Worm (Caenorhabditis elegans) whole organism, L1 larva: ENCODE results near the gene ddx-23.
A peak's percentile ranks its signal among the peaks of the same experiment; 100 is the strongest.

ENCODE experiments used
- C34B4.2 ChIP-seq: sonication (generic microtip); optimal IDR thresholded peaks from 2 replicates; lab custom pipeline; 2017; ENCODE audit warnings: mild to moderate bottlenecking, missing genetic modification characterization, missing compliant biosample characterization
- Y116A8C.19 ChIP-seq: sonication (generic microtip); optimal IDR thresholded peaks from 2 replicates; lab custom pipeline; 2016; ENCODE audit warnings: missing compliant biosample characterization, missing genetic modification characterization, borderline replicate concordance
- aly-2 ChIP-seq: fragments of 150-350 bp; optimal IDR thresholded peaks from 2 replicates; lab custom pipeline; 2014; ENCODE audit warnings: missing biosample characterization, missing genetic modification characterization
- blmp-1 ChIP-seq: fragments of 150-350 bp; optimal IDR thresholded peaks from 2 replicates; lab custom pipeline; 2014; ENCODE audit warnings: missing biosample characterization, missing genetic modification characterization
- ceh-90 ChIP-seq: sonication (generic microtip); optimal IDR thresholded peaks from 2 replicates; lab custom pipeline; 2016; ENCODE audit warnings: missing genetic modification characterization, missing compliant biosample characterization
- dpl-1 ChIP-seq, 3 experiments: fragments of 150-350 bp in 2 of 3; sonication (generic microtip) in 1 of 3; optimal IDR thresholded peaks; 2 replicates each; lab custom pipeline; 2014 to 2017; ENCODE audit warnings: missing biosample characterization in 3 of 3, missing genetic modification characterization in 3 of 3, missing genetic modification reagents in 3 of 3
- dsc-1 ChIP-seq: sonication (generic microtip); optimal IDR thresholded peaks from 2 replicates; lab custom pipeline; 2016; ENCODE audit warnings: mild to moderate bottlenecking, missing genetic modification characterization, missing compliant biosample characterization
- efl-1 ChIP-seq, 4 experiments: fragments of 150-350 bp; optimal IDR thresholded peaks in 3 of 4; peaks in 1 of 4; 1 replicate in 1 of 4; 2 replicates in 3 of 4; lab custom pipeline; 2014; ENCODE audit warnings: missing biosample characterization in 2 of 4, missing genetic modification characterization in 2 of 4, missing genetic modification reagents in 2 of 4
- egl-27 ChIP-seq, 2 experiments: fragments of 150-350 bp in 1 of 2; sonication (generic microtip); optimal IDR thresholded peaks; 3 replicates each; lab custom pipeline; 2017 to 2018; ENCODE audit warnings: missing biosample characterization in 2 of 2, missing genetic modification characterization in 2 of 2, missing genetic modification reagents in 2 of 2
- elt-2 ChIP-seq: sonication (generic microtip); optimal IDR thresholded peaks from 2 replicates; lab custom pipeline; 2016; ENCODE audit warnings: missing genetic modification characterization, mild to moderate bottlenecking, inconsistent platforms, missing compliant biosample characterization, missing genetic modification reagents
- elt-3 ChIP-seq, 6 experiments: fragments of 150-350 bp in 1 of 6; sonication (generic microtip); optimal IDR thresholded peaks; 2 replicates each; lab custom pipeline; 2017 to 2018; ENCODE audit warnings: missing biosample characterization in 6 of 6, missing genetic modification characterization in 6 of 6, inconsistent platforms in 1 of 6
- fkh-8 ChIP-seq: sonication (generic microtip); optimal IDR thresholded peaks from 2 replicates; lab custom pipeline; 2016; ENCODE audit warnings: mild to moderate bottlenecking, missing genetic modification characterization, missing compliant biosample characterization
- fos-1 ChIP-seq: fragments of 150-350 bp; optimal IDR thresholded peaks from 2 replicates; lab custom pipeline; 2014; ENCODE audit warnings: missing biosample characterization, missing genetic modification characterization
- grh-1 ChIP-seq: fragments of 200-800 bp; sonication (Bioruptor generic); IDR thresholded peaks from 2 replicates; pipeline ENCODE4 v1.3.6; 2022; ENCODE audit warnings: missing genetic modification reagents, missing genetic modification characterization, missing compliant biosample characterization
- hlh-4 ChIP-seq: sonication (generic microtip); optimal IDR thresholded peaks from 2 replicates; lab custom pipeline; 2016; ENCODE audit warnings: mild to moderate bottlenecking, missing genetic modification characterization, missing compliant biosample characterization
- hpl-2 ChIP-seq: fragments of 150-350 bp; optimal IDR thresholded peaks from 2 replicates; lab custom pipeline; 2014; ENCODE audit warnings: missing biosample characterization, missing genetic modification reagents, missing genetic modification characterization
- isw-1 ChIP-seq: fragments of 200-800 bp; sonication (Bioruptor generic); IDR thresholded peaks from 2 replicates; pipeline ENCODE4 v1.3.6; 2022; ENCODE audit warnings: missing genetic modification characterization, missing compliant biosample characterization
- lin-14 ChIP-seq: fragments of 200-800 bp; sonication (Bioruptor generic); optimal IDR thresholded peaks from 2 replicates; lab custom pipeline; 2018; ENCODE audit warnings: mild to moderate bottlenecking, missing genetic modification characterization, moderate library complexity, missing compliant biosample characterization
- lin-35 ChIP-seq, 2 experiments: fragments of 150-350 bp; optimal IDR thresholded peaks; 2 replicates each; lab custom pipeline; 2014; ENCODE audit warnings: missing biosample characterization in 2 of 2, missing genetic modification characterization in 2 of 2, missing genetic modification reagents in 2 of 2
- lsy-2 ChIP-seq, 2 experiments: fragments of 150-350 bp; optimal IDR thresholded peaks; 2 replicates each; lab custom pipeline; 2014; ENCODE audit warnings: missing biosample characterization in 2 of 2, missing genetic modification characterization in 2 of 2
- mdl-1 ChIP-seq, 2 experiments: fragments of 150-350 bp; optimal IDR thresholded peaks; 2 replicates each; lab custom pipeline; 2014 to 2017; ENCODE audit warnings: missing biosample characterization in 2 of 2, missing genetic modification characterization in 2 of 2, inconsistent platforms in 1 of 2
- mep-1 ChIP-seq: fragments of 150-350 bp; optimal IDR thresholded peaks from 2 replicates; lab custom pipeline; 2014; ENCODE audit warnings: missing biosample characterization, missing genetic modification characterization
- nhr-12 ChIP-seq: sonication (generic microtip); optimal IDR thresholded peaks from 2 replicates; lab custom pipeline; 2017; ENCODE audit warnings: missing biosample characterization, missing genetic modification characterization
- nhr-20 ChIP-seq: sonication (generic microtip); optimal IDR thresholded peaks from 2 replicates; lab custom pipeline; 2016; ENCODE audit warnings: mild to moderate bottlenecking, missing genetic modification characterization, missing compliant biosample characterization
- nhr-237 ChIP-seq: fragments of 150-350 bp; optimal IDR thresholded peaks from 2 replicates; lab custom pipeline; 2014; ENCODE audit warnings: missing biosample characterization, missing genetic modification characterization
- nhr-28 ChIP-seq: fragments of 150-350 bp; optimal IDR thresholded peaks from 2 replicates; lab custom pipeline; 2014; ENCODE audit warnings: missing biosample characterization, missing genetic modification characterization
- nhr-71 ChIP-seq: sonication (generic microtip); optimal IDR thresholded peaks from 2 replicates; lab custom pipeline; 2016; ENCODE audit warnings: mild to moderate bottlenecking, missing genetic modification characterization, moderate library complexity, missing compliant biosample characterization
- nhr-84 ChIP-seq: sonication (generic microtip); optimal IDR thresholded peaks from 2 replicates; lab custom pipeline; 2017; ENCODE audit warnings: missing biosample characterization, missing genetic modification characterization
- nhr-85 ChIP-seq: sonication (generic microtip); peaks from one replicate; lab custom pipeline; 2016; ENCODE audit warnings: missing genetic modification characterization, inconsistent platforms, missing compliant biosample characterization
- nhr-90 ChIP-seq: sonication (generic microtip); optimal IDR thresholded peaks from 2 replicates; lab custom pipeline; 2016; ENCODE audit warnings: mild to moderate bottlenecking, missing genetic modification characterization, missing compliant biosample characterization; ENCODE audit not compliant: poor library complexity
- pax-3 ChIP-seq: fragments of 200-800 bp; sonication (Bioruptor generic); optimal IDR thresholded peaks from 2 replicates; lab custom pipeline; 2018; ENCODE audit warnings: mild to moderate bottlenecking, missing genetic modification characterization, moderate library complexity, missing compliant biosample characterization
- skn-1 ChIP-seq: fragments of 150-350 bp; optimal IDR thresholded peaks from 2 replicates; lab custom pipeline; 2014; ENCODE audit warnings: missing biosample characterization, missing genetic modification characterization
- snu-23 ChIP-seq: sonication (generic microtip); optimal IDR thresholded peaks from 2 replicates; lab custom pipeline; 2016; ENCODE audit warnings: missing genetic modification characterization, missing compliant biosample characterization
- sptf-1 ChIP-seq: fragments of 150-350 bp; optimal IDR thresholded peaks from 2 replicates; lab custom pipeline; 2014; ENCODE audit warnings: missing biosample characterization, missing genetic modification characterization
- tbx-2 ChIP-seq: sonication (generic microtip); optimal IDR thresholded peaks from 2 replicates; lab custom pipeline; 2016; ENCODE audit warnings: missing genetic modification characterization, missing compliant biosample characterization
- unc-62 ChIP-seq: fragments of 150-350 bp; optimal IDR thresholded peaks from 2 replicates; lab custom pipeline; 2014; ENCODE audit warnings: missing biosample characterization, missing genetic modification reagents, missing genetic modification characterization
- xbp-1 ChIP-seq: sonication (generic microtip); optimal IDR thresholded peaks from 2 replicates; lab custom pipeline; 2016; ENCODE audit warnings: missing genetic modification characterization, missing compliant biosample characterization
- zag-1 ChIP-seq: fragments of 150-350 bp; optimal IDR thresholded peaks from 2 replicates; lab custom pipeline; 2014; ENCODE audit warnings: missing biosample characterization, missing genetic modification characterization
- zip-4 ChIP-seq: fragments of 200-800 bp; sonication (Bioruptor generic); optimal IDR thresholded peaks from 2 replicates; lab custom pipeline; 2018; ENCODE audit warnings: mild to moderate bottlenecking, missing genetic modification characterization, moderate library complexity, missing compliant biosample characterization

The ddx-23 gene

ce11 chrIII:5840277-5840676 is 12.8 kb downstream of the ddx-23 start (continued):
- TF ChIP-seq pax-3 (tag; lab: Kevin White, UChicago): peak; percentile 20

- no peak for TF ChIP-seq C34B4.2
- TF ChIP-seq ceh-90 (tag; lab: Kevin White, UChicago): no peak
- TF ChIP-seq nhr-84: no peak
- peak; percentile 9 for TF ChIP-seq lin-14 (GFP tag; lab: Kevin White, UChicago)
- TF ChIP-seq blmp-1: peak; percentile 57
- TF ChIP-seq egl-27 (tag; optimal IDR thresholded peaks at IDR 0.05; lab: Kevin White, UChicago): no peak
- no peak for TF ChIP-seq efl-1 (optimal IDR thresholded peaks at IDR 0.05; lab: Kevin White, UChicago)
- no peak for TF ChIP-seq efl-1 (GFP tag; optimal IDR thresholded peaks at IDR 0.05 in 1 of 2; lab: Kevin White, UChicago)
- TF ChIP-seq nhr-28 (tag; lab: Kevin White, UChicago): no peak
- TF ChIP-seq zip-4 (GFP tag; lab: Kevin White, UChicago): no peak
- no peak for TF ChIP-seq fkh-8 (tag; lab: Kevin White, UChicago)
- TF ChIP-seq dsc-1 (tag; lab: Kevin White, UChicago): peak; percentile 57
- TF ChIP-seq sptf-1: no peak
- TF ChIP-seq nhr-237: no peak
- TF ChIP-seq nhr-12 (tag; lab: Kevin White, UChicago): no peak
- no peak for TF ChIP-seq xbp-1 (tag; lab: Kevin White, UChicago)
- no peak for TF ChIP-seq zag-1 (tag; lab: Kevin White, UChicago)
- no peak for TF ChIP-seq grh-1 (GFP tag; lab: Robert Waterston, UW)
- no peak for TF ChIP-seq isw-1
- TF ChIP-seq aly-2: no peak
- TF ChIP-seq snu-23 (GFP tag; lab: Kevin White, UChicago): no peak
These were observed 13.5 kb downstream of the ddx-23 start for ce11 chrIII:5839598-5839997.

ce11 chrIII:5839147-5839546 is 13.9 kb downstream of the ddx-23 start:
- peak; percentile 28 for TF ChIP-seq mep-1 (tag; lab: Kevin White, UChicago)
- TF ChIP-seq lin-35 (GFP tag; optimal IDR thresholded peaks at IDR 0.05; lab: Kevin White, UChicago): peak in 1 of 2 experiments; percentile 41
- peak in 3 of 6 experiments; percentile 5 to 85 (median 78) for TF ChIP-seq elt-3 (tag; optimal IDR thresholded peaks at IDR 0.05; lab: Kevin White, UChicago)
- peak; percentile 35 for TF ChIP-seq nhr-20
- peak; percentile 72 for TF ChIP-seq nhr-85
- peak; percentile 21 to 49 for TF ChIP-seq lsy-2 (tag; optimal IDR thresholded peaks at IDR 0.05; lab: Kevin White, UChicago)
- no peak for TF ChIP-seq skn-1
- TF ChIP-seq snu-23 (GFP tag; lab: Kevin White, UChicago): peak; percentile 9
- no peak for TF ChIP-seq hlh-4
- no peak for TF ChIP-seq mdl-1 (tag; optimal IDR thresholded peaks at IDR 0.05; lab: Kevin White, UChicago)
- TF ChIP-seq nhr-71: peak; percentile 59
- peak in 1 of 3 experiments; percentile 7 for TF ChIP-seq dpl-1 (GFP tag; optimal IDR thresholded peaks at IDR 0.05; lab: Kevin White, UChicago)
- TF ChIP-seq lin-14 (GFP tag; lab: Kevin White, UChicago): peak; percentile 25
- TF ChIP-seq fos-1: no peak
- TF ChIP-seq tbx-2 (tag; lab: Kevin White, UChicago): peak; percentile 21
- TF ChIP-seq elt-2: peak; percentile 75
- no peak for TF ChIP-seq unc-62 (GFP tag; lab: Kevin White, UChicago)
- peak; percentile 53 for TF ChIP-seq nhr-90 (tag; lab: Kevin White, UChicago)
- TF ChIP-seq hpl-2 (GFP tag; lab: Kevin White, UChicago): peak; percentile 24
- TF ChIP-seq Y116A8C.19 (tag; lab: Kevin White, UChicago): no peak
